Worm (Caenorhabditis elegans) whole organism, L3 larva: ENCODE measurements around the gene srbc-62.

Experiments
- aly-2 ChIP-seq: fragments of 150-350 bp; optimal IDR thresholded peaks from 2 replicates; lab custom pipeline; 2014; ENCODE audit warnings: missing biosample characterization, missing genetic modification characterization
- elt-3 ChIP-seq, 3 experiments: fragments of 150-350 bp in 1 of 3; sonication (generic microtip) in 2 of 3; optimal IDR thresholded peaks; 2 replicates in 2 of 3; 4 replicates in 1 of 3; lab custom pipeline; 2014 to 2017; ENCODE audit warnings: missing biosample characterization in 3 of 3, missing genetic modification characterization in 3 of 3
- lin-39 ChIP-seq: fragments of 150-350 bp; optimal IDR thresholded peaks from 2 replicates; lab custom pipeline; 2018; ENCODE audit warnings: missing biosample characterization, missing genetic modification reagents, missing genetic modification characterization
- mml-1 ChIP-seq: fragments of 150-350 bp; sonication (generic microtip); optimal IDR thresholded peaks from 3 replicates; lab custom pipeline; 2014; ENCODE audit warnings: missing biosample characterization, missing genetic modification characterization
- nhr-25 ChIP-seq: sonication (generic microtip); optimal IDR thresholded peaks from 2 replicates; lab custom pipeline; 2017; ENCODE audit warnings: missing biosample characterization, missing genetic modification characterization
- pqm-1 ChIP-seq: fragments of 150-350 bp; optimal IDR thresholded peaks from 2 replicates; lab custom pipeline; 2017; ENCODE audit warnings: missing biosample characterization, missing genetic modification characterization, inconsistent platforms
- sea-2 ChIP-seq: fragments of 150-350 bp; sonication (generic microtip); optimal IDR thresholded peaks from 4 replicates; lab custom pipeline; 2014; ENCODE audit warnings: missing biosample characterization, missing genetic modification reagents, missing genetic modification characterization
- unc-62 ChIP-seq: fragments of 150-350 bp; sonication (generic microtip); optimal IDR thresholded peaks from 4 replicates; lab custom pipeline; 2014; ENCODE audit warnings: missing biosample characterization, missing genetic modification reagents, missing genetic modification characterization

ce11 chrV:17255454-17255853 lies 37.7 kb downstream of the srbc-62 start, which contains the start of gene srh-115:
- TF ChIP-seq lin-39 (tag; lab: Kevin White, UChicago), result no peak
- no peak for TF ChIP-seq aly-2 (tag; lab: Kevin White, UChicago)
- TF ChIP-seq elt-3 (tag; optimal IDR thresholded peaks at IDR 0.05; lab: Kevin White, UChicago), result no peak
- TF ChIP-seq unc-62 (GFP tag; lab: Kevin White, UChicago), result no peak
- no peak for TF ChIP-seq nhr-25 (tag; lab: Kevin White, UChicago)
- TF ChIP-seq sea-2 (GFP tag; lab: Kevin White, UChicago), result no peak
- no peak for TF ChIP-seq pqm-1 (tag; lab: Kevin White, UChicago)
- TF ChIP-seq mml-1 (tag; lab: Kevin White, UChicago), result no peak
